Fruit fly (Drosophila melanogaster) whole organism, prepupa: Measurements from ENCODE around the gene Wwox.
A peak's percentile ranks its signal among the peaks of the same experiment; 100 is the strongest.

Experiments
- Blimp-1 ChIP-seq: fragments of 200-800 bp; sonication (Bioruptor generic); optimal IDR thresholded peaks from 3 replicates; lab custom pipeline; 2017; ENCODE audit warnings: missing biosample characterization, missing genetic modification characterization, mild to moderate bottlenecking, moderate library complexity, missing genetic modification reagents
- CG10631 ChIP-seq: fragments of 200-800 bp; sonication (Bioruptor generic); optimal IDR thresholded peaks from 2 replicates; lab custom pipeline; 2016; ENCODE audit warnings: missing biosample characterization, missing genetic modification characterization
- CG10669 ChIP-seq: fragments of 200-800 bp; sonication (Bioruptor generic); optimal IDR thresholded peaks from 3 replicates; lab custom pipeline; 2018; ENCODE audit warnings: missing biosample characterization, mild to moderate bottlenecking, missing genetic modification characterization, moderate library complexity
- CG11294 ChIP-seq: fragments of 200-800 bp; sonication (Bioruptor generic); IDR thresholded peaks from 2 replicates; pipeline ENCODE4 v1.3.6; 2022; ENCODE audit warnings: missing biosample characterization, missing genetic modification characterization
- CG11762 ChIP-seq: fragments of 200-800 bp; sonication (Bioruptor generic); optimal IDR thresholded peaks from 3 replicates; lab custom pipeline; 2016; ENCODE audit warnings: missing biosample characterization, missing genetic modification characterization; ENCODE audit not compliant: insufficient read depth
- CG11902 ChIP-seq: fragments of 200-800 bp; sonication (Bioruptor generic); optimal IDR thresholded peaks from 3 replicates; lab custom pipeline; 2016; ENCODE audit warnings: missing biosample characterization, missing genetic modification characterization
- CG15336 ChIP-seq: fragments of 200-800 bp; sonication (Bioruptor generic); IDR thresholded peaks from 2 replicates; pipeline ENCODE4 v1.3.6; 2022; ENCODE audit warnings: missing biosample characterization, missing genetic modification characterization
- CG1621 ChIP-seq: fragments of 200-800 bp; sonication (Bioruptor generic); optimal IDR thresholded peaks from 3 replicates; lab custom pipeline; 2018; ENCODE audit warnings: missing biosample characterization, mild to moderate bottlenecking, missing genetic modification characterization
- CG16779 ChIP-seq: fragments of 200-800 bp; sonication (Bioruptor generic); optimal IDR thresholded peaks from 3 replicates; lab custom pipeline; 2017; ENCODE audit warnings: missing biosample characterization, mild to moderate bottlenecking, missing genetic modification characterization
- CG3032 ChIP-seq: fragments of 200-800 bp; optimal IDR thresholded peaks from 2 replicates; lab custom pipeline; 2019; ENCODE audit warnings: missing biosample characterization, mild to moderate bottlenecking, missing genetic modification characterization, moderate library complexity
- CG31627 ChIP-seq: fragments of 200-800 bp; sonication (Bioruptor generic); optimal IDR thresholded peaks from 3 replicates; lab custom pipeline; 2016; ENCODE audit warnings: missing biosample characterization, missing genetic modification characterization
- CG32006 ChIP-seq: fragments of 200-800 bp; sonication (Bioruptor generic); optimal IDR thresholded peaks from 3 replicates; lab custom pipeline; 2017; ENCODE audit warnings: missing biosample characterization, mild to moderate bottlenecking, missing genetic modification characterization
- CG34406 ChIP-seq: fragments of 200-800 bp; sonication (Bioruptor generic); optimal IDR thresholded peaks from 3 replicates; lab custom pipeline; 2016; ENCODE audit warnings: missing biosample characterization, missing genetic modification characterization
- CG4318 ChIP-seq: fragments of 200-800 bp; sonication (Bioruptor generic); optimal IDR thresholded peaks from 3 replicates; lab custom pipeline; 2017; ENCODE audit warnings: missing biosample characterization, mild to moderate bottlenecking, missing genetic modification characterization
- CG6163 ChIP-seq: fragments of 200-800 bp; sonication (Bioruptor generic); IDR thresholded peaks from 3 replicates; pipeline ENCODE4 v1.3.6; 2022; ENCODE audit warnings: missing biosample characterization, missing genetic modification characterization
- CG6276 ChIP-seq: fragments of 200-800 bp; sonication (Bioruptor generic); optimal IDR thresholded peaks from 2 replicates; lab custom pipeline; 2017; ENCODE audit warnings: missing biosample characterization, mild to moderate bottlenecking, missing genetic modification characterization
- CG6792 ChIP-seq: fragments of 200-800 bp; sonication (Bioruptor generic); optimal IDR thresholded peaks from 3 replicates; lab custom pipeline; 2016; ENCODE audit warnings: missing biosample characterization, missing genetic modification characterization
- CG6854 ChIP-seq: fragments of 200-800 bp; sonication (Bioruptor generic); optimal IDR thresholded peaks from 2 replicates; lab custom pipeline; 2017; ENCODE audit warnings: missing biosample characterization, mild to moderate bottlenecking, missing genetic modification characterization
- CG7368 ChIP-seq: fragments of 200-800 bp; sonication (Bioruptor generic); optimal IDR thresholded peaks from 3 replicates; lab custom pipeline; 2016; ENCODE audit warnings: missing biosample characterization, missing genetic modification characterization
- CG8119 ChIP-seq: fragments of 200-800 bp; sonication (Bioruptor generic); IDR thresholded peaks from 3 replicates; pipeline ENCODE4 v1.3.6; 2022; ENCODE audit warnings: missing biosample characterization, missing genetic modification characterization
- CG8319 ChIP-seq: fragments of 200-800 bp; sonication (Bioruptor generic); optimal IDR thresholded peaks from 3 replicates; lab custom pipeline; 2016; ENCODE audit warnings: missing biosample characterization, missing genetic modification characterization
- CG8632 ChIP-seq: fragments of 200-800 bp; sonication (Bioruptor generic); optimal IDR thresholded peaks from 3 replicates; lab custom pipeline; 2016; ENCODE audit warnings: missing biosample characterization, missing genetic modification characterization
- Eip75B ChIP-seq: fragments of 200-800 bp; sonication (Bioruptor generic); optimal IDR thresholded peaks from 3 replicates; lab custom pipeline; 2016; ENCODE audit warnings: missing biosample characterization, missing genetic modification characterization
- Ets21C ChIP-seq: fragments of 200-800 bp; sonication (Bioruptor generic); optimal IDR thresholded peaks from 3 replicates; lab custom pipeline; 2016; ENCODE audit warnings: missing biosample characterization, missing genetic modification characterization
- Ets96B ChIP-seq: fragments of 200-800 bp; optimal IDR thresholded peaks from 2 replicates; lab custom pipeline; 2019; ENCODE audit warnings: missing biosample characterization, mild to moderate bottlenecking, missing genetic modification characterization, moderate library complexity
- Gug ChIP-seq: fragments of 200-800 bp; sonication (Bioruptor generic); IDR thresholded peaks from 2 replicates; pipeline ENCODE4 v1.3.6; 2022; ENCODE audit warnings: missing biosample characterization, missing genetic modification characterization
- Hr39 ChIP-seq: fragments of 200-800 bp; sonication (Bioruptor generic); optimal IDR thresholded peaks from 2 replicates; lab custom pipeline; 2016; ENCODE audit warnings: missing biosample characterization, missing genetic modification characterization
- Hr4 ChIP-seq: fragments of 200-800 bp; sonication (Bioruptor generic); optimal IDR thresholded peaks from 3 replicates; lab custom pipeline; 2016; ENCODE audit warnings: missing biosample characterization, missing genetic modification characterization
- Lpt ChIP-seq: fragments of 200-800 bp; sonication (Bioruptor generic); optimal IDR thresholded peaks from 3 replicates; lab custom pipeline; 2016; ENCODE audit warnings: missing biosample characterization, missing genetic modification characterization
- OdsH ChIP-seq: fragments of 200-800 bp; sonication (Bioruptor generic); optimal IDR thresholded peaks from 3 replicates; lab custom pipeline; 2016; ENCODE audit warnings: missing biosample characterization, missing genetic modification characterization
- Smox ChIP-seq: fragments of 200-800 bp; sonication (Bioruptor generic); optimal IDR thresholded peaks from 3 replicates; lab custom pipeline; 2016; ENCODE audit warnings: missing biosample characterization, missing genetic modification characterization
- Sox102F ChIP-seq: fragments of 200-800 bp; sonication (Bioruptor generic); optimal IDR thresholded peaks from 2 replicates; lab custom pipeline; 2016; ENCODE audit warnings: missing biosample characterization, mild to moderate bottlenecking, missing genetic modification characterization
- Sox14 ChIP-seq: fragments of 200-800 bp; sonication (Bioruptor generic); optimal IDR thresholded peaks from 3 replicates; lab custom pipeline; 2016; ENCODE audit warnings: missing biosample characterization, missing genetic modification characterization
- Sox15 ChIP-seq: fragments of 200-800 bp; sonication (Bioruptor generic); optimal IDR thresholded peaks from 3 replicates; lab custom pipeline; 2016; ENCODE audit warnings: missing biosample characterization, missing genetic modification characterization
- achi ChIP-seq: fragments of 200-800 bp; sonication (Bioruptor generic); optimal IDR thresholded peaks from 3 replicates; lab custom pipeline; 2016; ENCODE audit warnings: missing biosample characterization, missing genetic modification characterization
- acj6 ChIP-seq: fragments of 200-800 bp; sonication (Bioruptor generic); optimal IDR thresholded peaks from 3 replicates; lab custom pipeline; 2016; ENCODE audit warnings: missing biosample characterization, missing genetic modification characterization
- cyc ChIP-seq: fragments of 200-800 bp; sonication (Bioruptor generic); optimal IDR thresholded peaks from 3 replicates; lab custom pipeline; 2016; ENCODE audit warnings: missing biosample characterization, missing genetic modification characterization
- dac ChIP-seq: fragments of 200-800 bp; sonication (Bioruptor generic); optimal IDR thresholded peaks from 2 replicates; lab custom pipeline; 2017; ENCODE audit warnings: missing biosample characterization, mild to moderate bottlenecking, missing genetic modification characterization
- dsx ChIP-seq: fragments of 200-800 bp; optimal IDR thresholded peaks from 3 replicates; lab custom pipeline; 2019; ENCODE audit warnings: missing biosample characterization, mild to moderate bottlenecking, missing genetic modification characterization, moderate library complexity; ENCODE audit not compliant: poor library complexity, severe bottlenecking
- eg ChIP-seq: fragments of 200-800 bp; sonication (Bioruptor generic); IDR thresholded peaks from 3 replicates; pipeline ENCODE4 v1.3.6; 2022; ENCODE audit warnings: missing biosample characterization, missing genetic modification characterization
- esn ChIP-seq: fragments of 200-800 bp; sonication (Bioruptor generic); optimal IDR thresholded peaks from 2 replicates; lab custom pipeline; 2016; ENCODE audit warnings: missing biosample characterization, mild to moderate bottlenecking, missing genetic modification characterization, moderate library complexity
- fd59A ChIP-seq: fragments of 200-800 bp; sonication (Bioruptor generic); optimal IDR thresholded peaks from 2 replicates; lab custom pipeline; 2017; ENCODE audit warnings: missing biosample characterization, mild to moderate bottlenecking, missing genetic modification characterization, missing genetic modification reagents
- fd85E ChIP-seq: fragments of 200-800 bp; sonication (Bioruptor generic); optimal IDR thresholded peaks from 3 replicates; lab custom pipeline; 2016; ENCODE audit warnings: missing biosample characterization, missing genetic modification characterization
- fkh ChIP-seq: fragments of 200-800 bp; sonication (Bioruptor generic); optimal IDR thresholded peaks from 3 replicates; lab custom pipeline; 2017; ENCODE audit warnings: missing biosample characterization, mild to moderate bottlenecking, missing genetic modification characterization, moderate library complexity
- lz ChIP-seq: fragments of 200-800 bp; sonication (Bioruptor generic); optimal IDR thresholded peaks from 3 replicates; lab custom pipeline; 2016; ENCODE audit warnings: missing biosample characterization, missing genetic modification characterization
- net ChIP-seq: fragments of 200-800 bp; sonication (Bioruptor generic); optimal IDR thresholded peaks from 3 replicates; lab custom pipeline; 2016; ENCODE audit warnings: missing biosample characterization, missing genetic modification characterization
- pdm3 ChIP-seq: fragments of 200-800 bp; sonication (Bioruptor generic); optimal IDR thresholded peaks from 3 replicates; lab custom pipeline; 2016; ENCODE audit warnings: missing biosample characterization, missing genetic modification characterization
- salr ChIP-seq, 2 experiments: fragments of 200-800 bp; sonication (Bioruptor generic); optimal IDR thresholded peaks; 3 replicates each; lab custom pipeline; 2016 to 2018; ENCODE audit warnings: missing biosample characterization in 2 of 2, missing genetic modification characterization in 2 of 2, mild to moderate bottlenecking in 1 of 2
- spab ChIP-seq: fragments of 200-800 bp; sonication (Bioruptor generic); optimal IDR thresholded peaks from 2 replicates; lab custom pipeline; 2017; ENCODE audit warnings: missing biosample characterization, mild to moderate bottlenecking, missing genetic modification characterization, missing genetic modification reagents
- svp ChIP-seq: fragments of 200-800 bp; sonication (Bioruptor generic); peaks from one replicate; lab custom pipeline; 2016; ENCODE audit warnings: missing biosample characterization, missing genetic modification characterization
- topi ChIP-seq: fragments of 200-800 bp; sonication (Bioruptor generic); optimal IDR thresholded peaks from 3 replicates; lab custom pipeline; 2016; ENCODE audit warnings: missing biosample characterization, missing genetic modification characterization
- vri ChIP-seq: fragments of 200-800 bp; sonication (Bioruptor generic); optimal IDR thresholded peaks from 3 replicates; lab custom pipeline; 2016; ENCODE audit warnings: missing biosample characterization, mild to moderate bottlenecking, missing genetic modification characterization

Wwox gene

DNA sequence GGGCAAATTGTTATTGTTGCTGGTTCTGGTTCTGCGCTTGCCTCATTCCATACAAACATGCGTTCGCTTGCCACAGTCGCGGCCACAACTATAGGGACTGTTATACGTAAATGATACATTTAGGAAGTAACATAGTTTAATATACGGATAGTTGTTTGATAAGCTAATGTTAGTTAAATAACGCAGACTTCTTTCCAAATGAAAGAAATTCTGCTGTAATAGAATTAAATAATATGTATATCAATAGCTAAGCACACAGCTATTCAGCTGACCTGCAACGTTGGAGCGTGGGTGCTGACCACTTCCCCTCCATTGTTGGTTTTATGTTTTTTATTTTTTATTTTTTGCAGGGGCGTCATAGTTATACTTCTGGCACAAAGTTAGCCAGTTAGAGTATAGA lies 30.6 kb upstream of the Wwox start:
- TF ChIP-seq Hr4 (GFP tag; lab: Kevin White, UChicago) (peak; percentile 76), Smox (peak; percentile 23), CG8119 (GFP tag; lab: Robert Waterston, UW) (peak; percentile 84; the same call in 2 of the 3 replicates), Gug (GFP tag; lab: Robert Waterston, UW) (peak; percentile 65), CG16779 (no peak), net (GFP tag; lab: Kevin White, UChicago) (peak; percentile 65), CG3032 (tag; lab: Kevin White, UChicago) (peak; percentile 36), CG8319 (no peak), svp (no peak), CG6792 (GFP tag; lab: Kevin White, UChicago) (peak; percentile 44), acj6 (peak; percentile 54), Sox102F (GFP tag; lab: Kevin White, UChicago) (no peak), Lpt (GFP tag; lab: Kevin White, UChicago) (peak; percentile 71), Ets21C (GFP tag; lab: Kevin White, UChicago) (peak; percentile 3), Sox15 (GFP tag; lab: Kevin White, UChicago) (peak; percentile 2), CG8632 (GFP tag; lab: Kevin White, UChicago) (no peak), eg (peak; percentile 91), CG15336 (GFP tag; lab: Robert Waterston, UW) (peak; percentile 91), Sox14 (GFP tag; lab: Kevin White, UChicago) (peak; percentile 71), CG10631 (GFP tag; lab: Kevin White, UChicago) (peak; percentile 51), CG11294 (GFP tag; lab: Robert Waterston, UW) (peak; percentile 47; the same call in 1 of the 2 replicates), CG11762 (GFP tag; lab: Kevin White, UChicago) (peak; percentile 28), pdm3 (peak; percentile 66), CG4318 (no peak), CG32006 (GFP tag; lab: Kevin White, UChicago) (peak; percentile 85), CG34406 (peak; percentile 44), cyc (GFP tag; lab: Kevin White, UChicago) (peak; percentile 23), vri (GFP tag; lab: Kevin White, UChicago) (peak; percentile 22), Ets96B (peak; percentile 45), OdsH (GFP tag; lab: Kevin White, UChicago) (peak; percentile 69), CG6854 (no peak), CG31627 (GFP tag; lab: Kevin White, UChicago) (peak; percentile 39), esn (peak; percentile 48), CG1621 (peak; percentile 41), Hr39 (GFP tag; lab: Kevin White, UChicago) (peak; percentile 39), fd59A (GFP tag; lab: Kevin White, UChicago) (peak; percentile 37), fkh (GFP tag; lab: Kevin White, UChicago) (no peak), spab (GFP tag; lab: Kevin White, UChicago) (no peak), achi (GFP tag; lab: Kevin White, UChicago) (peak; percentile 62), Blimp-1 (GFP tag; lab: Kevin White, UChicago) (no peak), CG6276 (GFP tag; lab: Kevin White, UChicago) (no peak), lz (peak; percentile 31), CG11902 (GFP tag; lab: Kevin White, UChicago) (no peak), dsx (GFP tag; lab: Kevin White, UChicago) (peak; percentile 57), topi (GFP tag; lab: Kevin White, UChicago) (peak; percentile 32), fd85E (GFP tag; lab: Kevin White, UChicago) (no peak), salr (GFP tag; optimal IDR thresholded peaks at IDR 0.05; lab: Kevin White, UChicago) (peak in 1 of 2 experiments; percentile 19), CG7368 (GFP tag; lab: Kevin White, UChicago) (peak; percentile 34), Eip75B (GFP tag; lab: Kevin White, UChicago) (peak; percentile 63), CG10669 (GFP tag; lab: Kevin White, UChicago) (no peak), dac (peak; percentile 11), CG6163 (GFP tag; lab: Robert Waterston, UW) (peak; percentile 83)
